Fruit fly (Drosophila melanogaster) whole organism, wandering third instar larva: ENCODE data around the gene CG8924.

Experiments
- Abd-B ChIP-seq: fragments of >200 bp; optimal IDR thresholded peaks from 2 replicates; lab custom pipeline; 2017; ENCODE audit warnings: missing biosample characterization, missing genetic modification characterization
- GATAd ChIP-seq: sonication (Bioruptor generic); optimal IDR thresholded peaks from 2 replicates; lab custom pipeline; 2016; ENCODE audit warnings: missing biosample characterization, missing genetic modification characterization
- Jra ChIP-seq: sonication (Bioruptor generic); optimal IDR thresholded peaks from 2 replicates; lab custom pipeline; 2016; ENCODE audit warnings: missing biosample characterization, missing genetic modification characterization
- OdsH ChIP-seq: fragments of 200-800 bp; sonication (Bioruptor generic); optimal IDR thresholded peaks from 2 replicates; lab custom pipeline; 2016; ENCODE audit warnings: missing biosample characterization, mild to moderate bottlenecking, missing genetic modification characterization
- Rel ChIP-seq, 2 experiments: fragments of 200-800 bp; sonication (Bioruptor generic) in 1 of 2; optimal IDR thresholded peaks; 2 replicates in 1 of 2; 3 replicates in 1 of 2; lab custom pipeline; 2016 to 2019; ENCODE audit warnings: mild to moderate bottlenecking in 2 of 2, missing biosample characterization in 2 of 2, missing genetic modification characterization in 2 of 2, moderate library complexity in 1 of 2
- fru ChIP-seq: fragments of 200-800 bp; sonication (Bioruptor generic); optimal IDR thresholded peaks from 3 replicates; lab custom pipeline; 2016; ENCODE audit warnings: missing biosample characterization, mild to moderate bottlenecking, missing genetic modification characterization
- h ChIP-seq: fragments of 200-800 bp; sonication (Bioruptor generic); optimal IDR thresholded peaks from 3 replicates; lab custom pipeline; 2016; ENCODE audit warnings: missing biosample characterization, mild to moderate bottlenecking, missing genetic modification characterization
- pan ChIP-seq: fragments of >200 bp; optimal IDR thresholded peaks from 2 replicates; lab custom pipeline; 2017
- psq ChIP-seq: fragments of 200-800 bp; sonication (Bioruptor generic); optimal IDR thresholded peaks from 3 replicates; lab custom pipeline; 2017; ENCODE audit warnings: missing biosample characterization, mild to moderate bottlenecking, missing genetic modification characterization, moderate library complexity
- usp ChIP-seq: fragments of >200 bp; optimal IDR thresholded peaks from 2 replicates; lab custom pipeline; 2017; ENCODE audit warnings: missing biosample characterization, missing genetic modification characterization
- woc ChIP-seq: sonication (Bioruptor generic); optimal IDR thresholded peaks from 2 replicates; lab custom pipeline; 2016; ENCODE audit warnings: missing biosample characterization, mild to moderate bottlenecking, missing genetic modification characterization

dm6 chrX:15982844-15983243, 42.0 kb downstream of the CG8924 start, which contains the start of gene Cep164:
- TF ChIP-seq psq (no peak), Jra (GFP tag; lab: Kevin White, UChicago) (no peak), usp (GFP tag; lab: Kevin White, UChicago) (no peak), woc (GFP tag; lab: Kevin White, UChicago) (no peak), Rel (GFP tag; optimal IDR thresholded peaks at IDR 0.05; lab: Kevin White, UChicago) (no peak), Rel (tag; optimal IDR thresholded peaks at IDR 0.05; lab: Kevin White, UChicago) (no peak), pan (lab: Kevin White, UChicago) (no peak), fru (GFP tag; lab: Kevin White, UChicago) (no peak), Abd-B (no peak), h (no peak), OdsH (no peak), GATAd (GFP tag; lab: Kevin White, UChicago) (no peak)
